Fruit fly (Drosophila melanogaster) whole organism, embryonic: ENCODE results near the gene RSG7.

Source experiments
- Aef1 ChIP-seq: fragments of 200-800 bp; sonication (Bioruptor generic); IDR thresholded peaks from 3 replicates; pipeline ENCODE4 v1.3.6; 2022; ENCODE audit warnings: missing biosample characterization, missing genetic modification characterization
- CG12942 ChIP-seq: fragments of 200-800 bp; sonication (Bioruptor generic); optimal IDR thresholded peaks from 3 replicates; lab custom pipeline; 2016; ENCODE audit warnings: missing biosample characterization, missing genetic modification characterization
- CG13287 ChIP-seq: fragments of 200-800 bp; sonication (Bioruptor generic); IDR thresholded peaks from 2 replicates; pipeline ENCODE4 v1.3.6; 2022; ENCODE audit warnings: missing biosample characterization, missing genetic modification characterization; ENCODE audit not compliant: partially characterized antibody
- CG14965 ChIP-seq: fragments of 200-800 bp; sonication (Bioruptor generic); optimal IDR thresholded peaks from 2 replicates; lab custom pipeline; 2016; ENCODE audit warnings: missing biosample characterization, missing genetic modification characterization, borderline replicate concordance
- CG15514 ChIP-seq: fragments of 200-800 bp; sonication (Bioruptor generic); optimal IDR thresholded peaks from 3 replicates; lab custom pipeline; 2017; ENCODE audit warnings: missing biosample characterization, missing genetic modification characterization, mild to moderate bottlenecking, moderate library complexity, missing genetic modification reagents
- CG17359 ChIP-seq: fragments of 200-800 bp; sonication (Bioruptor generic); optimal IDR thresholded peaks from 3 replicates; lab custom pipeline; 2018; ENCODE audit warnings: missing biosample characterization, mild to moderate bottlenecking, missing genetic modification characterization, moderate library complexity
- CG17612 ChIP-seq: fragments of 200-800 bp; sonication (Bioruptor generic); IDR thresholded peaks from 2 replicates; pipeline ENCODE4 v1.3.6; 2022; ENCODE audit warnings: missing biosample characterization, missing genetic modification characterization
- CG1792 ChIP-seq: fragments of 200-800 bp; sonication (Bioruptor generic); optimal IDR thresholded peaks from 2 replicates; lab custom pipeline; 2016; ENCODE audit warnings: missing biosample characterization, missing genetic modification characterization
- CG18476 ChIP-seq: fragments of 200-800 bp; sonication (Bioruptor generic); optimal IDR thresholded peaks from 2 replicates; lab custom pipeline; 2016; ENCODE audit warnings: missing biosample characterization, mild to moderate bottlenecking, missing genetic modification characterization
- CG18599 ChIP-seq: fragments of 200-800 bp; sonication (Bioruptor generic); optimal IDR thresholded peaks from 3 replicates; lab custom pipeline; 2017; ENCODE audit warnings: missing biosample characterization, missing genetic modification characterization, mild to moderate bottlenecking, moderate library complexity, missing genetic modification reagents
- CG18764 ChIP-seq: fragments of 200-800 bp; sonication (Bioruptor generic); optimal IDR thresholded peaks from 3 replicates; lab custom pipeline; 2016; ENCODE audit warnings: missing biosample characterization, missing genetic modification characterization
- CG31365 ChIP-seq: fragments of 200-800 bp; sonication (Bioruptor generic); optimal IDR thresholded peaks from 2 replicates; lab custom pipeline; 2018; ENCODE audit warnings: missing biosample characterization, mild to moderate bottlenecking, missing genetic modification characterization
- CG32532 ChIP-seq: fragments of 200-800 bp; sonication (Bioruptor generic); IDR thresholded peaks from 2 replicates; pipeline ENCODE4 v1.3.6; 2022; ENCODE audit warnings: missing biosample characterization, missing genetic modification characterization
- CG3281 ChIP-seq: fragments of 200-800 bp; sonication (Bioruptor generic); optimal IDR thresholded peaks from 3 replicates; lab custom pipeline; 2017; ENCODE audit warnings: missing biosample characterization, mild to moderate bottlenecking, missing genetic modification characterization
- CG3726 ChIP-seq: fragments of 200-800 bp; sonication (Bioruptor generic); IDR thresholded peaks from 3 replicates; pipeline ENCODE4, ENCODE4 v1.3.6; 2022; ENCODE audit warnings: missing biosample characterization, missing genetic modification characterization
- CG3995 ChIP-seq: fragments of 200-800 bp; sonication (Bioruptor generic); optimal IDR thresholded peaks from 3 replicates; lab custom pipeline; 2016; ENCODE audit warnings: missing biosample characterization, missing genetic modification characterization
- CG4360 ChIP-seq: fragments of 200-800 bp; sonication (Bioruptor generic); IDR thresholded peaks from 2 replicates; pipeline ENCODE4 v1.3.6; 2022; ENCODE audit warnings: missing biosample characterization, missing genetic modification characterization
- CG7963 ChIP-seq: fragments of 200-800 bp; sonication (Bioruptor generic); IDR thresholded peaks from 3 replicates; pipeline ENCODE4 v1.3.6; 2022; ENCODE audit warnings: missing biosample characterization, missing genetic modification characterization; ENCODE audit not compliant: partially characterized antibody
- CG8478 ChIP-seq: fragments of >200 bp; optimal IDR thresholded peaks from 2 replicates; lab custom pipeline; 2018
- Dll ChIP-seq: fragments of 200-800 bp; sonication (Bioruptor generic); IDR thresholded peaks from 4 replicates; pipeline ENCODE4 v1.3.6; 2022; ENCODE audit warnings: missing biosample characterization, missing genetic modification characterization; ENCODE audit not compliant: partially characterized antibody
- Dref ChIP-seq: fragments of 200-800 bp; sonication (Bioruptor generic); IDR thresholded peaks from 2 replicates; pipeline ENCODE4 v1.3.6; 2022; ENCODE audit warnings: missing biosample characterization, missing genetic modification characterization
- Fer1 ChIP-seq: fragments of 200-800 bp; sonication (Bioruptor generic); optimal IDR thresholded peaks from 2 replicates; lab custom pipeline; 2017; ENCODE audit warnings: missing biosample characterization, mild to moderate bottlenecking, missing genetic modification characterization
- Fer2 ChIP-seq: fragments of 200-800 bp; sonication (Bioruptor generic); optimal IDR thresholded peaks from 2 replicates; lab custom pipeline; 2018; ENCODE audit warnings: missing biosample characterization, mild to moderate bottlenecking, missing genetic modification characterization, moderate library complexity
- HmgZ ChIP-seq: fragments of 200-800 bp; sonication (Bioruptor generic); optimal IDR thresholded peaks from 2 replicates; lab custom pipeline; 2018; ENCODE audit warnings: missing biosample characterization, mild to moderate bottlenecking, missing genetic modification characterization
- Kr ChIP-seq: fragments of 200-800 bp; sonication (Bioruptor generic); optimal IDR thresholded peaks from 2 replicates; lab custom pipeline; 2017; ENCODE audit warnings: missing biosample characterization, mild to moderate bottlenecking, missing genetic modification characterization
- MTF-1 ChIP-seq: fragments of 200-800 bp; sonication (Bioruptor generic); optimal IDR thresholded peaks from 2 replicates; lab custom pipeline; 2018; ENCODE audit warnings: missing biosample characterization, mild to moderate bottlenecking, missing genetic modification characterization, borderline replicate concordance
- Neu2 ChIP-seq: fragments of 200-800 bp; sonication (Bioruptor generic); optimal IDR thresholded peaks from 3 replicates; lab custom pipeline; 2016; ENCODE audit warnings: missing biosample characterization, missing genetic modification characterization, borderline replicate concordance
- Oaz ChIP-seq: fragments of 200-800 bp; sonication (Bioruptor generic); IDR thresholded peaks from 2 replicates; pipeline ENCODE4 v1.3.6; 2022; ENCODE audit warnings: missing biosample characterization, missing genetic modification characterization
- Pdp1 ChIP-seq, 2 experiments: fragments of 200-800 bp; sonication (Bioruptor generic); optimal IDR thresholded peaks; 3 replicates each; lab custom pipeline; 2016; ENCODE audit warnings: missing biosample characterization in 2 of 2, missing genetic modification characterization in 2 of 2, mild to moderate bottlenecking in 1 of 2, moderate library complexity in 1 of 2
- Rfx ChIP-seq: fragments of 200-800 bp; sonication (Bioruptor generic); IDR thresholded peaks from 2 replicates; pipeline ENCODE4 v1.3.6; 2022; ENCODE audit warnings: missing biosample characterization, missing genetic modification characterization
- Sry-β ChIP-seq: fragments of 200-800 bp; sonication (Bioruptor generic); optimal IDR thresholded peaks from 2 replicates; lab custom pipeline; 2018; ENCODE audit warnings: missing biosample characterization, mild to moderate bottlenecking, missing genetic modification characterization, moderate library complexity
- bigmax ChIP-seq: fragments of 200-800 bp; sonication (Bioruptor generic); optimal IDR thresholded peaks from 2 replicates; lab custom pipeline; 2018; ENCODE audit warnings: missing biosample characterization, mild to moderate bottlenecking, missing genetic modification characterization
- cg ChIP-seq: fragments of 200-800 bp; sonication (Bioruptor generic); optimal IDR thresholded peaks from 3 replicates; lab custom pipeline; 2019; ENCODE audit warnings: missing biosample characterization, mild to moderate bottlenecking, missing genetic modification characterization, moderate library complexity
- chif ChIP-seq, 2 experiments: fragments of 200-800 bp; sonication (Bioruptor generic); optimal IDR thresholded peaks; 3 replicates each; lab custom pipeline; 2016; ENCODE audit warnings: missing biosample characterization in 2 of 2, missing genetic modification characterization in 2 of 2
- chinmo ChIP-seq: fragments of 200-800 bp; sonication (Bioruptor generic); IDR thresholded peaks from 4 replicates; pipeline ENCODE4 v1.3.6; 2022; ENCODE audit warnings: missing biosample characterization, missing genetic modification characterization; ENCODE audit not compliant: partially characterized antibody
- emc ChIP-seq: fragments of 200-800 bp; sonication (Bioruptor generic); optimal IDR thresholded peaks from 2 replicates; lab custom pipeline; 2016; ENCODE audit warnings: missing biosample characterization, missing genetic modification characterization
- fd102C ChIP-seq: fragments of 200-800 bp; sonication (Bioruptor generic); optimal IDR thresholded peaks from 2 replicates; lab custom pipeline; 2018; ENCODE audit warnings: missing biosample characterization, mild to moderate bottlenecking, missing genetic modification characterization, moderate library complexity
- gce ChIP-seq: fragments of 200-800 bp; sonication (Bioruptor generic); IDR thresholded peaks from 3 replicates; pipeline ENCODE4 v1.3.6; 2022; ENCODE audit warnings: missing biosample characterization, missing genetic modification characterization
- insv ChIP-seq, 2 experiments: fragments of 200-800 bp; sonication (Bioruptor generic); optimal IDR thresholded peaks; 3 replicates each; lab custom pipeline; 2016 to 2018; ENCODE audit warnings: missing biosample characterization in 2 of 2, missing genetic modification characterization in 2 of 2
- oc ChIP-seq: fragments of 200-800 bp; sonication (Bioruptor generic); optimal IDR thresholded peaks from 2 replicates; lab custom pipeline; 2018; ENCODE audit warnings: missing biosample characterization, mild to moderate bottlenecking, missing genetic modification characterization, moderate library complexity
- pum ChIP-seq: fragments of 200-800 bp; sonication (Bioruptor generic); optimal IDR thresholded peaks from 2 replicates; lab custom pipeline; 2016; ENCODE audit warnings: missing biosample characterization, missing genetic modification characterization
- rib ChIP-seq: fragments of 200-800 bp; sonication (Bioruptor generic); IDR thresholded peaks from 2 replicates; pipeline ENCODE4 v1.3.6; 2022; ENCODE audit warnings: missing biosample characterization, missing genetic modification characterization
- schlank ChIP-seq: fragments of 200-800 bp; sonication (Bioruptor generic); optimal IDR thresholded peaks from 2 replicates; lab custom pipeline; 2018; ENCODE audit warnings: missing biosample characterization, mild to moderate bottlenecking, missing genetic modification characterization
- ssp ChIP-seq: fragments of 200-800 bp; sonication (Bioruptor generic); IDR thresholded peaks from 2 replicates; pipeline ENCODE4 v1.3.6; 2022; ENCODE audit warnings: missing biosample characterization, missing genetic modification characterization
- usp ChIP-seq: fragments of >200 bp; optimal IDR thresholded peaks from 2 replicates; lab custom pipeline; 2017; ENCODE audit warnings: missing biosample characterization, missing genetic modification characterization
- vvl ChIP-seq: fragments of 200-800 bp; sonication (Bioruptor generic); IDR thresholded peaks from 2 replicates; pipeline ENCODE4 v1.3.6; 2022; ENCODE audit warnings: missing biosample characterization, missing genetic modification characterization
- zen2 ChIP-seq: fragments of 200-800 bp; sonication (Bioruptor generic); IDR thresholded peaks from 3 replicates; pipeline ENCODE4 v1.3.6; 2022; ENCODE audit warnings: missing biosample characterization, missing genetic modification characterization; ENCODE audit not compliant: partially characterized antibody

Gene RSG7

dm6 chrX:16836805-16837333 lies 7.4 kb downstream of the RSG7 start (continued):
- no peak for TF ChIP-seq gce (GFP tag; lab: Robert Waterston, UW)
- TF ChIP-seq oc (tag; lab: Kevin White, UChicago), result no peak

- TF ChIP-seq emc, result no peak
- TF ChIP-seq Pdp1 (GFP tag; optimal IDR thresholded peaks at IDR 0.05; lab: Kevin White, UChicago), result no peak
- peak; percentile 8 for TF ChIP-seq CG3281 (GFP tag; lab: Kevin White, UChicago)
- no peak for TF ChIP-seq zen2 (GFP tag; lab: Robert Waterston, UW)
- no peak for TF ChIP-seq insv (GFP tag; optimal IDR thresholded peaks at IDR 0.05; lab: Kevin White, UChicago)
- no peak for TF ChIP-seq schlank (tag; lab: Kevin White, UChicago)
- TF ChIP-seq CG15514 (GFP tag; lab: Kevin White, UChicago), result peak; percentile 89
- no peak for TF ChIP-seq Kr (GFP tag; lab: Kevin White, UChicago)
- no peak for TF ChIP-seq CG18764 (GFP tag; lab: Kevin White, UChicago)
- TF ChIP-seq CG14965 (GFP tag; lab: Kevin White, UChicago), result no peak
- peak; percentile 53 for TF ChIP-seq CG4360
- TF ChIP-seq bigmax (GFP tag; lab: Kevin White, UChicago), result no peak
- no peak for TF ChIP-seq CG18476 (GFP tag; lab: Kevin White, UChicago)
- TF ChIP-seq HmgZ (tag; lab: Kevin White, UChicago), result no peak
- TF ChIP-seq Dll (GFP tag; lab: Robert Waterston, UW), result no peak
- TF ChIP-seq CG31365 (tag; lab: Kevin White, UChicago), result no peak
- no peak for TF ChIP-seq chif (GFP tag; optimal IDR thresholded peaks at IDR 0.05; lab: Kevin White, UChicago)
- TF ChIP-seq CG32532 (GFP tag; lab: Robert Waterston, UW), result peak; percentile 34; the same call in 1 of the 2 replicates
- 0 out of 2 replicates have a peak, but pooled peaks have one; percentile 53 for TF ChIP-seq rib (GFP tag; lab: Robert Waterston, UW)
- no peak for TF ChIP-seq CG17359 (tag; lab: Kevin White, UChicago)
- TF ChIP-seq CG1792 (GFP tag; lab: Kevin White, UChicago), result no peak
- TF ChIP-seq pum, result no peak
- TF ChIP-seq CG17612 (GFP tag; lab: Robert Waterston, UW), result no peak
- no peak for TF ChIP-seq CG8478 (lab: Kevin White, UChicago)
- no peak for TF ChIP-seq CG7963 (GFP tag; lab: Robert Waterston, UW)
- no peak for TF ChIP-seq Fer2 (tag; lab: Kevin White, UChicago)
- no peak for TF ChIP-seq Dref (GFP tag; lab: Robert Waterston, UW)
- peak; percentile 8 for TF ChIP-seq cg (GFP tag; lab: Kevin White, UChicago)
- no peak for TF ChIP-seq Rfx (GFP tag; lab: Robert Waterston, UW)
- TF ChIP-seq vvl (GFP tag; lab: Robert Waterston, UW), result no peak
- TF ChIP-seq CG3995 (GFP tag; lab: Kevin White, UChicago), result peak; percentile 93
- no peak; the same call in 1 of the 2 replicates for TF ChIP-seq CG13287 (GFP tag; lab: Robert Waterston, UW)
- no peak for TF ChIP-seq Aef1
- no peak for TF ChIP-seq CG3726 (GFP tag; lab: Robert Waterston, UW)
- TF ChIP-seq Sry-β (GFP tag; lab: Kevin White, UChicago), result peak; percentile 65
- no peak for TF ChIP-seq Neu2 (GFP tag; lab: Kevin White, UChicago)
- no peak for TF ChIP-seq CG12942 (GFP tag; lab: Kevin White, UChicago)
- no peak for TF ChIP-seq fd102C (GFP tag; lab: Kevin White, UChicago)
- TF ChIP-seq CG18599, result peak; percentile 2
- TF ChIP-seq MTF-1, result peak; percentile 17
- no peak for TF ChIP-seq Fer1
- no peak for TF ChIP-seq usp (GFP tag; lab: Kevin White, UChicago)
- TF ChIP-seq ssp (GFP tag; lab: Robert Waterston, UW), result no peak
- TF ChIP-seq chinmo, result peak; percentile 84; the same call in 2 of the 4 replicates
- TF ChIP-seq Oaz (GFP tag; lab: Robert Waterston, UW), result no peak
Measured at dm6 chrX:16836091-16836799, 8.0 kb downstream of the RSG7 start.
